Worm (Caenorhabditis elegans) whole organism, L1 larva: ENCODE results near the gene klp-4.
A peak's percentile ranks its signal among the peaks of the same experiment; 100 is the strongest.

Source experiments
- C34B4.2 ChIP-seq: sonication (generic microtip); optimal IDR thresholded peaks from 2 replicates; lab custom pipeline; 2017; ENCODE audit warnings: mild to moderate bottlenecking, missing genetic modification characterization, missing compliant biosample characterization
- F16B12.6 ChIP-seq: fragments of 150-350 bp; optimal IDR thresholded peaks from 2 replicates; lab custom pipeline; 2014; ENCODE audit warnings: missing biosample characterization, missing genetic modification characterization
- aha-1 ChIP-seq: fragments of 150-350 bp; optimal IDR thresholded peaks from 2 replicates; lab custom pipeline; 2014; ENCODE audit warnings: missing biosample characterization, missing genetic modification characterization
- alr-1 ChIP-seq: fragments of 200-800 bp; sonication (Bioruptor generic); optimal IDR thresholded peaks from 2 replicates; lab custom pipeline; 2018; ENCODE audit warnings: borderline replicate concordance, mild to moderate bottlenecking, missing genetic modification characterization, missing compliant biosample characterization
- ama-1 ChIP-seq: fragments of 150-350 bp; optimal IDR thresholded peaks from 2 replicates; lab custom pipeline; 2014
- blmp-1 ChIP-seq: fragments of 150-350 bp; optimal IDR thresholded peaks from 2 replicates; lab custom pipeline; 2014; ENCODE audit warnings: missing biosample characterization, missing genetic modification characterization
- ceh-63 ChIP-seq: fragments of 200-800 bp; sonication (Bioruptor generic); optimal IDR thresholded peaks from 2 replicates; lab custom pipeline; 2018; ENCODE audit warnings: mild to moderate bottlenecking, missing genetic modification characterization, missing compliant biosample characterization
- ceh-8 ChIP-seq: fragments of 200-800 bp; sonication (Bioruptor generic); optimal IDR thresholded peaks from 2 replicates; lab custom pipeline; 2018; ENCODE audit warnings: mild to moderate bottlenecking, missing genetic modification characterization, moderate library complexity, missing compliant biosample characterization
- ceh-88 ChIP-seq: fragments of 200-800 bp; sonication (Bioruptor generic); IDR thresholded peaks from 2 replicates; pipeline ENCODE4 v1.3.6; 2022; ENCODE audit warnings: missing genetic modification characterization, missing compliant biosample characterization
- ceh-90 ChIP-seq: sonication (generic microtip); optimal IDR thresholded peaks from 2 replicates; lab custom pipeline; 2016; ENCODE audit warnings: missing genetic modification characterization, missing compliant biosample characterization
- dsc-1 ChIP-seq: sonication (generic microtip); optimal IDR thresholded peaks from 2 replicates; lab custom pipeline; 2016; ENCODE audit warnings: mild to moderate bottlenecking, missing genetic modification characterization, missing compliant biosample characterization
- egl-13 ChIP-seq: sonication (generic microtip); optimal IDR thresholded peaks from 2 replicates; lab custom pipeline; 2016; ENCODE audit warnings: missing genotype, missing genetic modification reagents, missing genetic modification characterization, missing compliant biosample characterization
- egl-27 ChIP-seq, 2 experiments: fragments of 150-350 bp in 1 of 2; sonication (generic microtip); optimal IDR thresholded peaks; 3 replicates each; lab custom pipeline; 2017 to 2018; ENCODE audit warnings: missing biosample characterization in 2 of 2, missing genetic modification characterization in 2 of 2, missing genetic modification reagents in 2 of 2
- ets-5 ChIP-seq: fragments of 200-800 bp; sonication (Bioruptor generic); IDR thresholded peaks from 2 replicates; pipeline ENCODE4 v1.3.6; 2022; ENCODE audit warnings: missing genetic modification characterization, missing compliant biosample characterization
- fkh-10 ChIP-seq: sonication (generic microtip); optimal IDR thresholded peaks from 2 replicates; lab custom pipeline; 2017; ENCODE audit warnings: missing biosample characterization, missing genetic modification reagents, missing genetic modification characterization
- fkh-4 ChIP-seq: sonication (generic microtip); optimal IDR thresholded peaks from 2 replicates; lab custom pipeline; 2016; ENCODE audit warnings: missing compliant biosample characterization, missing genetic modification characterization, borderline replicate concordance
- fkh-8 ChIP-seq: sonication (generic microtip); optimal IDR thresholded peaks from 2 replicates; lab custom pipeline; 2016; ENCODE audit warnings: mild to moderate bottlenecking, missing genetic modification characterization, missing compliant biosample characterization
- hlh-17 ChIP-seq: fragments of 200-800 bp; sonication (Bioruptor generic); optimal IDR thresholded peaks from 2 replicates; lab custom pipeline; 2018; ENCODE audit warnings: missing genetic modification characterization, mild to moderate bottlenecking, missing compliant biosample characterization, moderate library complexity, borderline replicate concordance
- hlh-4 ChIP-seq: sonication (generic microtip); optimal IDR thresholded peaks from 2 replicates; lab custom pipeline; 2016; ENCODE audit warnings: mild to moderate bottlenecking, missing genetic modification characterization, missing compliant biosample characterization
- irx-1 ChIP-seq: sonication (generic microtip); optimal IDR thresholded peaks from 2 replicates; lab custom pipeline; 2016; ENCODE audit warnings: missing genetic modification characterization, missing compliant biosample characterization
- lin-14 ChIP-seq: fragments of 200-800 bp; sonication (Bioruptor generic); optimal IDR thresholded peaks from 2 replicates; lab custom pipeline; 2018; ENCODE audit warnings: mild to moderate bottlenecking, missing genetic modification characterization, moderate library complexity, missing compliant biosample characterization
- lin-15B ChIP-seq: fragments of 150-350 bp; sonication (generic microtip); optimal IDR thresholded peaks from 3 replicates; lab custom pipeline; 2014; ENCODE audit warnings: missing biosample characterization, missing genetic modification characterization
- lin-39 ChIP-seq: fragments of 150-350 bp; optimal IDR thresholded peaks from 2 replicates; lab custom pipeline; 2014; ENCODE audit warnings: missing biosample characterization, missing genetic modification reagents, missing genetic modification characterization
- lsy-2 ChIP-seq, 2 experiments: fragments of 150-350 bp; optimal IDR thresholded peaks; 2 replicates each; lab custom pipeline; 2014; ENCODE audit warnings: missing biosample characterization in 2 of 2, missing genetic modification characterization in 2 of 2
- mep-1 ChIP-seq: fragments of 150-350 bp; optimal IDR thresholded peaks from 2 replicates; lab custom pipeline; 2014; ENCODE audit warnings: missing biosample characterization, missing genetic modification characterization
- nhr-11 ChIP-seq: fragments of 150-350 bp; optimal IDR thresholded peaks from 2 replicates; lab custom pipeline; 2014; ENCODE audit warnings: missing biosample characterization, missing genetic modification characterization
- nhr-12 ChIP-seq: sonication (generic microtip); optimal IDR thresholded peaks from 2 replicates; lab custom pipeline; 2017; ENCODE audit warnings: missing biosample characterization, missing genetic modification characterization
- nhr-19 ChIP-seq: fragments of 200-800 bp; sonication (Bioruptor generic); conservative IDR thresholded peaks from 2 replicates; pipeline ENCODE4 v1.3.6; 2022; ENCODE audit warnings: missing genetic modification characterization, missing compliant biosample characterization
- nhr-20 ChIP-seq: sonication (generic microtip); optimal IDR thresholded peaks from 2 replicates; lab custom pipeline; 2016; ENCODE audit warnings: mild to moderate bottlenecking, missing genetic modification characterization, missing compliant biosample characterization
- nhr-237 ChIP-seq: fragments of 150-350 bp; optimal IDR thresholded peaks from 2 replicates; lab custom pipeline; 2014; ENCODE audit warnings: missing biosample characterization, missing genetic modification characterization
- nhr-47 ChIP-seq: sonication (generic microtip); optimal IDR thresholded peaks from 2 replicates; lab custom pipeline; 2016; ENCODE audit warnings: mild to moderate bottlenecking, missing genetic modification characterization, moderate library complexity, missing compliant biosample characterization
- nhr-76 ChIP-seq: sonication (generic microtip); optimal IDR thresholded peaks from 2 replicates; lab custom pipeline; 2017; ENCODE audit warnings: missing biosample characterization, missing genetic modification characterization
- nhr-77 ChIP-seq: fragments of 150-350 bp; optimal IDR thresholded peaks from 2 replicates; lab custom pipeline; 2014; ENCODE audit warnings: missing biosample characterization, missing genetic modification characterization
- pag-3 ChIP-seq: sonication (generic microtip); optimal IDR thresholded peaks from 2 replicates; lab custom pipeline; 2017; ENCODE audit warnings: missing genetic modification characterization, mild to moderate bottlenecking, missing compliant biosample characterization, antibody characterized with exemption, borderline replicate concordance; ENCODE audit not compliant: insufficient read depth
- rnt-1 ChIP-seq: sonication (generic microtip); optimal IDR thresholded peaks from 2 replicates; lab custom pipeline; 2016; ENCODE audit warnings: mild to moderate bottlenecking, missing genetic modification characterization, moderate library complexity, missing compliant biosample characterization
- skn-1 ChIP-seq: fragments of 150-350 bp; optimal IDR thresholded peaks from 2 replicates; lab custom pipeline; 2014; ENCODE audit warnings: missing biosample characterization, missing genetic modification characterization
- snpc-4 ChIP-seq: fragments of 150-350 bp; optimal IDR thresholded peaks from 2 replicates; lab custom pipeline; 2014; ENCODE audit warnings: missing biosample characterization, missing genetic modification characterization
- snu-23 ChIP-seq: sonication (generic microtip); optimal IDR thresholded peaks from 2 replicates; lab custom pipeline; 2016; ENCODE audit warnings: missing genetic modification characterization, missing compliant biosample characterization
- sptf-1 ChIP-seq: fragments of 150-350 bp; optimal IDR thresholded peaks from 2 replicates; lab custom pipeline; 2014; ENCODE audit warnings: missing biosample characterization, missing genetic modification characterization
- swsn-7 ChIP-seq: sonication (generic microtip); optimal IDR thresholded peaks from 2 replicates; lab custom pipeline; 2016; ENCODE audit warnings: missing genetic modification characterization, missing compliant biosample characterization
- tlp-1 ChIP-seq: fragments of 150-350 bp; optimal IDR thresholded peaks from 2 replicates; lab custom pipeline; 2014; ENCODE audit warnings: missing biosample characterization, missing genetic modification characterization
- unc-130 ChIP-seq: fragments of 150-350 bp; optimal IDR thresholded peaks from 2 replicates; lab custom pipeline; 2017; ENCODE audit warnings: missing biosample characterization, missing genetic modification characterization, inconsistent platforms
- unc-62 ChIP-seq: fragments of 150-350 bp; optimal IDR thresholded peaks from 2 replicates; lab custom pipeline; 2014; ENCODE audit warnings: missing biosample characterization, missing genetic modification reagents, missing genetic modification characterization
- vab-15 ChIP-seq: sonication (generic microtip); optimal IDR thresholded peaks from 2 replicates; lab custom pipeline; 2017; ENCODE audit warnings: missing genotype, mild to moderate bottlenecking, missing genetic modification characterization, missing compliant biosample characterization
- zag-1 ChIP-seq: fragments of 150-350 bp; optimal IDR thresholded peaks from 2 replicates; lab custom pipeline; 2014; ENCODE audit warnings: missing biosample characterization, missing genetic modification characterization
- zip-4 ChIP-seq: fragments of 200-800 bp; sonication (Bioruptor generic); optimal IDR thresholded peaks from 2 replicates; lab custom pipeline; 2018; ENCODE audit warnings: mild to moderate bottlenecking, missing genetic modification characterization, moderate library complexity, missing compliant biosample characterization
- ztf-4 ChIP-seq: fragments of 150-350 bp; optimal IDR thresholded peaks from 2 replicates; lab custom pipeline; 2014; ENCODE audit warnings: missing biosample characterization, missing genetic modification characterization

Gene klp-4

ce11 chrX:3178501-3178900 is at the start of gene klp-4:
klp-4 (minus strand) TSS chrX:3178701.
- TF ChIP-seq nhr-19 (GFP tag; lab: Robert Waterston, UW), result no peak
- no peak for TF ChIP-seq nhr-12 (tag; lab: Kevin White, UChicago)
- no peak for TF ChIP-seq ceh-88
- TF ChIP-seq blmp-1, result no peak
- no peak for TF ChIP-seq hlh-4 (tag; lab: Kevin White, UChicago)
- no peak for TF ChIP-seq mep-1 (tag; lab: Kevin White, UChicago)
- no peak for TF ChIP-seq fkh-10 (GFP tag; lab: Kevin White, UChicago)
- no peak for TF ChIP-seq egl-27 (tag; optimal IDR thresholded peaks at IDR 0.05; lab: Kevin White, UChicago)
- TF ChIP-seq irx-1 (tag; lab: Kevin White, UChicago), result no peak
- TF ChIP-seq C34B4.2, result no peak
- TF ChIP-seq ceh-90 (tag; lab: Kevin White, UChicago), result no peak
- TF ChIP-seq nhr-47, result no peak
- TF ChIP-seq aha-1, result no peak
- no peak for TF ChIP-seq swsn-7 (tag; lab: Kevin White, UChicago)
- TF ChIP-seq fkh-8 (tag; lab: Kevin White, UChicago), result no peak
- no peak for TF ChIP-seq sptf-1

ce11 chrX:3226348-3227229 is 48.1 kb upstream of the klp-4 start:
- TF ChIP-seq ceh-90 (tag; lab: Kevin White, UChicago) (no peak), nhr-47 (no peak), ztf-4 (tag; lab: Kevin White, UChicago) (no peak), rnt-1 (no peak), egl-13 (tag; lab: Kevin White, UChicago) (no peak), pag-3 (tag; lab: Kevin White, UChicago) (no peak), egl-27 (tag; optimal IDR thresholded peaks at IDR 0.05; lab: Kevin White, UChicago) (no peak), unc-62 (GFP tag; lab: Kevin White, UChicago) (no peak), ama-1 (no peak), ets-5 (GFP tag; lab: Robert Waterston, UW) (no peak), nhr-77 (tag; lab: Kevin White, UChicago) (no peak), snu-23 (no peak), zip-4 (GFP tag; lab: Kevin White, UChicago) (no peak), alr-1 (no peak), nhr-237 (tag; lab: Kevin White, UChicago) (no peak), lin-15B (no peak), skn-1 (no peak), hlh-17 (GFP tag; lab: Kevin White, UChicago) (no peak)

DNA sequence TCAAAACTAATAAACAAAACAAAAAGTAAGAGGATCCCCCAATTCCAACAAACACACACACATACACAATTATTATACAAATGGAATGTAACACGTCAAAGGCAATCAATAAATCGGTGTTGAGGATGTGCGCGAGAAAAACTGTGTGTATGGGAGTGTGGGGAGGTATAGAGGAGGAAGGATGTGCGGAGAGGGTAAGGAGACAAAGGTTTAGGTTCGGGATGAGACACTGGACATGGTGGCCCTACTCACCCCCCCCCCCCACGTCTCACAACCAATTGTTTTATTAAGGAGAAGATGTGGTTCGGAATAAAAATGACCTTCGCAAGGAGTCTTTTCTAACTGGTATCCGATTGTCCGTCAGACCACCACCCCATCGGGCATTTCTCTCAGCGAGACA is 44.6 kb upstream of the klp-4 start:
- no peak for TF ChIP-seq zip-4 (GFP tag; lab: Kevin White, UChicago)
- TF ChIP-seq mep-1 (tag; lab: Kevin White, UChicago), result peak; percentile 23
- peak; percentile 20 for TF ChIP-seq lin-14 (GFP tag; lab: Kevin White, UChicago)

ce11 chrX:3220267-3220666 is 41.8 kb upstream of the klp-4 start, which contains the start of gene rgl-1:
rgl-1 (minus strand) TSS chrX:3220367.
- TF ChIP-seq ceh-8 (GFP tag; lab: Kevin White, UChicago), result no peak
- TF ChIP-seq ets-5 (GFP tag; lab: Robert Waterston, UW), result no peak
- TF ChIP-seq lsy-2 (tag; optimal IDR thresholded peaks at IDR 0.05; lab: Kevin White, UChicago), result no peak
- no peak for TF ChIP-seq ceh-88
- TF ChIP-seq nhr-20, result no peak
- no peak for TF ChIP-seq tlp-1 (tag; lab: Kevin White, UChicago)
- TF ChIP-seq F16B12.6, result no peak
- no peak for TF ChIP-seq ceh-63 (GFP tag; lab: Kevin White, UChicago)
- no peak for TF ChIP-seq fkh-4 (tag; lab: Kevin White, UChicago)
- no peak for TF ChIP-seq nhr-19 (GFP tag; lab: Robert Waterston, UW)
- no peak for TF ChIP-seq dsc-1 (tag; lab: Kevin White, UChicago)
- TF ChIP-seq mep-1 (tag; lab: Kevin White, UChicago), result no peak
- TF ChIP-seq nhr-11, result no peak
- no peak for TF ChIP-seq unc-130 (tag; lab: Kevin White, UChicago)
- no peak for TF ChIP-seq snpc-4 (tag; lab: Kevin White, UChicago)
- no peak for TF ChIP-seq lin-39 (tag; lab: Kevin White, UChicago)
- TF ChIP-seq alr-1, result no peak
- no peak for TF ChIP-seq vab-15
- no peak for TF ChIP-seq zag-1
- no peak for TF ChIP-seq nhr-76 (tag; lab: Kevin White, UChicago)
